Worm (Caenorhabditis elegans): ENCODE results near the gene spe-41.

- no peak for TF ChIP-seq unc-62 (GFP tag; optimal IDR thresholded peaks at IDR 0.05)
- no peak for TF ChIP-seq blmp-1 (tag; optimal IDR thresholded peaks at IDR 0.05)
- TF ChIP-seq elt-3 (tag; optimal IDR thresholded peaks at IDR 0.05), result no peak
- no peak for TF ChIP-seq snpc-4 (tag; optimal IDR thresholded peaks at IDR 0.05)
- no peak for TF ChIP-seq nhr-237 (tag; optimal IDR thresholded peaks at IDR 0.05)
- TF ChIP-seq unc-39 (tag; optimal IDR thresholded peaks at IDR 0.05), result no peak
- no peak for TF ChIP-seq nhr-76 (tag; optimal IDR thresholded peaks at IDR 0.05)
- TF ChIP-seq mab-5 (tag; optimal IDR thresholded peaks at IDR 0.05), result no peak
- TF ChIP-seq mls-2 (tag; optimal IDR thresholded peaks at IDR 0.05), result no peak
Measured at ce11 chrIII:3435152-3435551, 8.9 kb downstream of the spe-41 start.
